Worm (Caenorhabditis elegans): ENCODE results near the gene F25A2.1.

- TF ChIP-seq nhr-237 (tag; optimal IDR thresholded peaks at IDR 0.05) (no peak), ceh-82 (tag; optimal IDR thresholded peaks at IDR 0.05) (no peak), F13H6.1 (tag; optimal IDR thresholded peaks at IDR 0.05) (peak; percentile 26), aly-2 (tag; optimal IDR thresholded peaks at IDR 0.05) (no peak), crh-2 (tag; optimal IDR thresholded peaks at IDR 0.05) (no peak)
These were observed 24.7 kb upstream of the F25A2.1 start for ce11 chrV:1154472-1155278.

All from whole organism, L2 larva.